Fruit fly (Drosophila melanogaster): ENCODE data around the gene Plap.

dm6 chr2L:1218993-1219392 lies 48.8 kb upstream of the Plap start, which contains the start of gene CG42329:
- TF ChIP-seq psq (optimal IDR thresholded peaks at IDR 0.05) = no peak
- TF ChIP-seq Sin3A (optimal IDR thresholded peaks at IDR 0.05) = no peak
- no peak for TF ChIP-seq h (optimal IDR thresholded peaks at IDR 0.05)
- TF ChIP-seq ttk (optimal IDR thresholded peaks at IDR 0.05) = no peak
- TF ChIP-seq Myc (optimal IDR thresholded peaks at IDR 0.05) = no peak
- TF ChIP-seq insv (optimal IDR thresholded peaks at IDR 0.05) = no peak
